Fruit fly (Drosophila melanogaster) S2 (cell line): ENCODE measurements around the gene CG9919.

ENCODE experiments used
- CG8478 ChIP-seq: fragments of >200 bp; optimal IDR thresholded peaks from 2 replicates; lab custom pipeline; 2018
- CTCF ChIP-seq, 2 experiments: fragments of >200 bp; optimal IDR thresholded peaks; 2 replicates each; lab custom pipeline; 2018

DNA sequence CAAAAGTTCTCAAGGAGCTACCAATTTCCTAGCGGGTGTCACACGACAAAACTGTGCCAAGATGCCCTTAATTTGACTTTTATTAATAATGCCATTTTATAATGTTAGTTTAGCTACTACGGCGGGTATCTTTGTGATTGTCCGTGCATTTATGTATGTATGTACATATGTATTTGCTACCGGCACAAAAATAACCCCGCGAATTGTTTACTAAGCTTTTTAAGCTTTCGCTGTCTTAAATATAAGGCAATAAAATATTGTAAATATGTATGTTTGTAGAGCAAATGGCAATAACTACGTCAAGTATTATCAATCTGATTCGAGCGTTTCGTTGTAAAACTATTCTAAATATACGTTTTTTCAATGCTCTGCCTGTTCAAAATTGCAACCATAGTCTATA is 21.6 kb downstream of the CG9919 start:
- TF ChIP-seq CG8478 (lab: Kevin White, UChicago) = no peak
- TF ChIP-seq CTCF (optimal IDR thresholded peaks at IDR 0.05; lab: Kevin White, UChicago) = no peak
